Worm (Caenorhabditis elegans): ENCODE results near the gene Y37E11B.6.

Gene Y37E11B.6

DNA sequence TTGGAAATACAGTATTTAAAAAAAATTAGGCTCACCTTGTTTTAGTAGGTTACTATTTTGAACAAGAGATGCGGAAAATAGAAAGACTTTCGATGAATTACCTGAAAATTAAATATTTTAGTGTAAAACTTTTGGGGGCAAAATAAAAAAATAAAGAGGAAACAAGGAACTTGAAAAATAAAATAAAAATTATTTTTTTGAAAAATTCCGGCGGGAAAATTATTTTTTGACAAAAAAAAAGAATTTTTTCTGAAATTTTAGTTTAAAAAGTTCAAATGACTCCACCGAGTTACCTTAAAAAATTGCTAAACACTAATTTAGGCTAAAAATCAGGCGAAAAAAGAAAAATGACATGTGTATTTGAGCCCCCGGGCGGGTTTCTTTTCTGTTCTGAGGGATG lies 25.5 kb upstream of the Y37E11B.6 start, which contains the start of the genes cha-1 and unc-17:
TSS of gene cha-1 (minus strand) at position 101 of the 400 bp plus-strand sequence.
TSS of gene unc-17 (minus strand) at position 103 of the 400 bp plus-strand sequence.
- TF ChIP-seq dmd-4 (tag; optimal IDR thresholded peaks at IDR 0.05; ENCODE audit: borderline replicate concordance) = no peak
- no peak for TF ChIP-seq unc-3 (GFP tag; conservative IDR thresholded peaks at IDR 0.05)
- TF ChIP-seq unc-3 (tag; optimal IDR thresholded peaks at IDR 0.05) = no peak
- TF ChIP-seq elt-2 (tag; optimal IDR thresholded peaks at IDR 0.05) = no peak
- TF ChIP-seq odd-2 (tag; optimal IDR thresholded peaks at IDR 0.05) = no peak
- TF ChIP-seq ceh-22 (tag; optimal IDR thresholded peaks at IDR 0.05) = no peak
- TF ChIP-seq ceh-45 (GFP tag; IDR thresholded peaks at IDR 0.05) = no peak
- no peak for TF ChIP-seq ceh-31 (tag; optimal IDR thresholded peaks at IDR 0.05)
- TF ChIP-seq ceh-14 (tag; optimal IDR thresholded peaks at IDR 0.05) = no peak
- no peak for TF ChIP-seq ceh-9 (tag; optimal IDR thresholded peaks at IDR 0.05)
- TF ChIP-seq nhr-232 (tag; optimal IDR thresholded peaks at IDR 0.05) = no peak
- no peak for TF ChIP-seq F13H6.1 (tag; optimal IDR thresholded peaks at IDR 0.05)
- no peak for TF ChIP-seq zip-5 (tag; optimal IDR thresholded peaks at IDR 0.05)
- TF ChIP-seq ahr-1 (tag; optimal IDR thresholded peaks at IDR 0.05) = no peak

ce11 chrIV:3621805-3622355 lies 22.8 kb upstream of the Y37E11B.6 start:
- TF ChIP-seq unc-42 (tag; optimal IDR thresholded peaks at IDR 0.05) = peak; percentile 51
- no peak for TF ChIP-seq C38D4.7 (GFP tag; optimal IDR thresholded peaks at IDR 0.05)
- TF ChIP-seq pha-4 (tag; optimal IDR thresholded peaks at IDR 0.05) = no peak
- peak; percentile 59; the same call in 1 of the 2 replicates for TF ChIP-seq unc-3 (GFP tag; conservative IDR thresholded peaks at IDR 0.05)
- peak; percentile 39 for TF ChIP-seq unc-3 (tag; optimal IDR thresholded peaks at IDR 0.05)
- no peak for TF ChIP-seq C08G9.2 (tag; optimal IDR thresholded peaks at IDR 0.05)
- TF ChIP-seq unc-55 (GFP tag; optimal IDR thresholded peaks at IDR 0.05) = no peak
- no peak for TF ChIP-seq dve-1 (tag; optimal IDR thresholded peaks at IDR 0.05)
- TF ChIP-seq tbx-7 (tag; optimal IDR thresholded peaks at IDR 0.05) = no peak
- TF ChIP-seq hlh-15 (tag; optimal IDR thresholded peaks at IDR 0.05) = no peak

DNA sequence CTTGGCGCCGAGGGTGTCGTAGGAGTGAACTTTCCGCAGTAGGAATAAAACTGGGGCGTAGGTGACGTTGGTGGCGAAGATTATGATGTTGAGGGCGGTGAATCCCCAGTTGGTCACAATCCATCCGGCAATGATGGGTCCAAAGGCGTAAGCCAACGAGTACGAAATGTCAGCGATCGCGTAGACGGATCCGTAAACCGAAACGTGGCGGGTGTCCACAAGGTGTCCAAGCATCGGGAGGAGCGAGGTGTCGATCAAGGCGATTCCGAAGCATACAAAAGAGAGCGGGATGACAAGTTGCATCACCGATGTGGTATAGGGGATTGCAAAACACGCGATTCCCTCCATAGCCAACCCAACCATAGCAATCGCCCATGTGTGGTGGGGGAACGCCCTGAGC lies 19.6 kb upstream of the Y37E11B.6 start:
- TF ChIP-seq ceh-18 (tag; optimal IDR thresholded peaks at IDR 0.05) = no peak
- TF ChIP-seq elt-4 (tag; optimal IDR thresholded peaks at IDR 0.05) = peak; percentile 81
- TF ChIP-seq unc-42 (tag; optimal IDR thresholded peaks at IDR 0.05) = no peak
- TF ChIP-seq sox-2 (GFP tag; IDR thresholded peaks at IDR 0.05) = no peak
- no peak for TF ChIP-seq pros-1 (tag; optimal IDR thresholded peaks at IDR 0.05)
- no peak for TF ChIP-seq sox-4 (tag; optimal IDR thresholded peaks at IDR 0.05)

- TF ChIP-seq mec-3 (tag; optimal IDR thresholded peaks at IDR 0.05; ENCODE audit: borderline replicate concordance) = no peak
Observed at ce11 chrIV:3613022-3613605, 14.0 kb upstream of the Y37E11B.6 start, which contains the start of gene ltah-1.2. TSS of gene ltah-1.2 (minus strand) at chrIV:3613072.

DNA sequence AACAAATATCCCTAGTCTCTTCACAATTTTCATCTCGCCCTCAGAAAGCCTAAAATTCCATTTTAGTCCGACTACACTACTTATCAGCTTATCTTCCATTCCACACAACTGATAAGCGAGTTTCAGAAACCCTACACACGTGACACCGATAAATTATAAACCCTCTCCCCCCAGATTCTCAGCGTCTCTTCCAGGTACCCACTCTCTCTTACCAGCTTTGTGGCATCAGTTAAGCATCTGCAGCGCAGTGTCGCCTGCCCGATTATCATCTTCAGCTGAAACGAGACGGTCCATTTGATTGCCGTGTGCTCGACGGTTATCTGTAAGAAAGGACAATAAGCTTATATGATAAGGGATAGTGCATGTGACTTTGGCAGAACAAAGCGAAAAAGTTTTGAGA lies 12.7 kb upstream of the Y37E11B.6 start:
- peak; percentile 75 for TF ChIP-seq pqm-1 (tag; optimal IDR thresholded peaks at IDR 0.05)
- no peak for TF ChIP-seq zip-5 (tag; optimal IDR thresholded peaks at IDR 0.05)
- no peak for TF ChIP-seq unc-86 (tag; optimal IDR thresholded peaks at IDR 0.05)
- peak; percentile 11 for TF ChIP-seq hlh-30 (tag; optimal IDR thresholded peaks at IDR 0.05; ENCODE audit: insufficient read depth)
- TF ChIP-seq elt-2 (tag; optimal IDR thresholded peaks at IDR 0.05) = peak; percentile 98
- TF ChIP-seq elt-4 (tag; optimal IDR thresholded peaks at IDR 0.05) = no peak

DNA sequence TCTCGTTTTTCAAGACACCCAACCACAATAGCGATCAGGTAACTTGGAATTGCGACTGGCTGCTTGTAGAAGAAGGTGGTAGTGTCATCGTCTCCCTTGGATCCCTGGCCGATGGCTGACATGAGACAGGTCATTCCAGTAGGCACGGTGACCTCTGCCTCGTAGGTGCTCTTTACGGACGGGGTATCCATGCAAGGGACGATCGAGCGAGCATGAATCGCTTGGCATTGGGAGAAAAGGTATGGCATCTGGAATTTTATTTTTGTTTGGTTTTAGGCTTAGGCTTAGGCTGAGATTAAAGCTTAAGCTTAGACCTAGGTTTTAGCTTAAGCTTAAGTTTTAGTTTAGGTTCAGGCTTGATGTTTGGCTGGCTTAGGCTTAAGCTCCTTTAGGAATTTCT lies 11.9 kb upstream of the Y37E11B.6 start:
- TF ChIP-seq hlh-13 (GFP tag; optimal IDR thresholded peaks at IDR 0.05) (no peak), T23F11.4 (GFP tag; optimal IDR thresholded peaks at IDR 0.05) (no peak), che-1 (tag; optimal IDR thresholded peaks at IDR 0.05) (no peak), ceh-22 (tag; optimal IDR thresholded peaks at IDR 0.05) (no peak), ets-4 (tag; optimal IDR thresholded peaks at IDR 0.05) (no peak), npax-4 (tag; optimal IDR thresholded peaks at IDR 0.05) (no peak), ceh-6 (GFP tag; optimal IDR thresholded peaks at IDR 0.05) (no peak), pat-9 (tag; optimal IDR thresholded peaks at IDR 0.05) (no peak), rnt-1 (tag; optimal IDR thresholded peaks at IDR 0.05) (no peak), ceh-48 (tag; optimal IDR thresholded peaks at IDR 0.05) (no peak), syd-9 (tag; optimal IDR thresholded peaks at IDR 0.05) (no peak), unc-3 (GFP tag; conservative IDR thresholded peaks at IDR 0.05) (no peak), unc-3 (tag; optimal IDR thresholded peaks at IDR 0.05) (no peak), sox-2 (GFP tag; IDR thresholded peaks at IDR 0.05) (no peak), dve-1 (tag; optimal IDR thresholded peaks at IDR 0.05) (no peak), dmd-4 (tag; optimal IDR thresholded peaks at IDR 0.05; ENCODE audit: borderline replicate concordance) (no peak)

All from whole organism, late embryonic.